In genomic region chrV:3938789-3939188, ce11 we compare ENCODE assay signal across 2 worm cellular contexts.
A peak's percentile ranks its signal among the peaks of the same experiment; 100 is the strongest.
TF ChIP-seq lines count a peak whose summit lies in the region.

cyp-35B1 (plus strand) TSS chrV:3939032.

TF ChIP-seq in whole organism, L3 larva, 47 proteins besides CTCF, POLR2A, EP300 and RAD21:
- TF ChIP-seq unc-62 (GFP tag; optimal IDR thresholded peaks at IDR 0.05; lab: Kevin White, UChicago) (no peak), fkh-2 (tag; optimal IDR thresholded peaks at IDR 0.05; lab: Kevin White, UChicago) (no peak), ceh-28 (tag; optimal IDR thresholded peaks at IDR 0.05; lab: Kevin White, UChicago) (peak; percentile 19)
TF ChIP-seq in whole organism, L3 larva: peak in this region for 1.

TF ChIP-seq in whole organism, L4 larva, 104 proteins besides CTCF, POLR2A, EP300 and RAD21:
- TF ChIP-seq fos-1 (tag; optimal IDR thresholded peaks at IDR 0.05; lab: Kevin White, UChicago), result no peak
- peak; percentile 92 for TF ChIP-seq nhr-28 (tag; optimal IDR thresholded peaks at IDR 0.05; lab: Kevin White, UChicago)
- no peak for TF ChIP-seq daf-16 (GFP tag; optimal IDR thresholded peaks at IDR 0.05; lab: Kevin White, UChicago)
- TF ChIP-seq daf-16 (tag; optimal IDR thresholded peaks at IDR 0.05; lab: Kevin White, UChicago), result peak; percentile 68

Comparison
In these comparisons a context has a peak if more than half of its experiments do, and no peak if none do; other contexts are left out.
1. Of the 28 proteins assayed by ChIP-seq in both whole organism, L4 larva and whole organism, L3 larva: peak only in whole organism, L4 larva: nhr-28; only in whole organism, L3 larva: ceh-28; in both: none; in neither: 26.